Worm (Caenorhabditis elegans): ENCODE results near the gene T23B7.2.

T23B7.2 gene

DNA sequence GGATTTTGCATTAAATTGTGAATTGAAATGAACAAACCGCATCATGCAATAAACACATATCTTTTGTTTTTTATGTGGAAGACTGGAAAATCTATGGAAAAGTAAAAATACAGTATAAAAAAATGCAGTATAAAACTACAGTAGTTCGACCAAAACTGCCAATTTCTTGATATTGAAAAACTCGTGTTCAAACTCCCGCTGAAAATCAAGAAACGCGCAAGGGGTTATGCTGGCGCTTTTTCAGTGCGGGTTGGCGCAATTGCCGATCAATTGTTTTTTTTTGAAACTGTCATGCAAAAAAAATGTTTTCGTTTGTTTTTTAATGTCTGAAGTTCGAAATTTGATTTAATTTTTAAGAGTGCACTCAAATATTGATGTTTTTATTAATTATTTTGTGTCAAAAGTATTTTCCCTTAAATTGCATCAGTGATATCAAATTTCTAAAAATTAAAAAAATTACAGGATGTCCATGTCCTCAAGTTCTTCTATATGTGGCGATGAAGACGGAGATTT is 9.6 kb upstream of the T23B7.2 start, which contains the start of gene dnj-9 (continued):
- no peak for TF ChIP-seq F26F4.8 (GFP tag; conservative IDR thresholded peaks at IDR 0.05)
- peak; percentile 94 for TF ChIP-seq dmd-6 (GFP tag; IDR thresholded peaks at IDR 0.05)
- peak; percentile 52 to 72 for TF ChIP-seq hif-1 (tag; optimal IDR thresholded peaks at IDR 0.05)
- TF ChIP-seq Y75B8A.6 (GFP tag; IDR thresholded peaks at IDR 0.05) = no peak
- peak; percentile 89 for TF ChIP-seq nhr-48 (tag; optimal IDR thresholded peaks at IDR 0.05)
- TF ChIP-seq lin-1 (GFP tag; IDR thresholded peaks at IDR 0.05) = peak; percentile 89
- no peak for TF ChIP-seq R02D3.7 (tag; optimal IDR thresholded peaks at IDR 0.05)
- peak; percentile 65 for TF ChIP-seq zfp-2 (tag; optimal IDR thresholded peaks at IDR 0.05)
- TF ChIP-seq hmg-1.1 (GFP tag; IDR thresholded peaks at IDR 0.05) = peak; percentile 92
- peak; percentile 90 for TF ChIP-seq ceh-20 (GFP tag; IDR thresholded peaks at IDR 0.05)
- TF ChIP-seq saeg-2 (GFP tag; IDR thresholded peaks at IDR 0.05) = peak; percentile 91
- peak; percentile 38 to 85 for TF ChIP-seq daf-16 (GFP tag; optimal IDR thresholded peaks at IDR 0.05)
- peak; percentile 79 for TF ChIP-seq daf-16 (tag; optimal IDR thresholded peaks at IDR 0.05)
- peak; percentile 72 for TF ChIP-seq Y48G9A.11 (GFP tag; IDR thresholded peaks at IDR 0.05)
- peak; percentile 94 for TF ChIP-seq rbr-2 (tag; optimal IDR thresholded peaks at IDR 0.05)
- no peak for TF ChIP-seq ama-1 (optimal IDR thresholded peaks at IDR 0.05)
- TF ChIP-seq lir-3 (tag; optimal IDR thresholded peaks at IDR 0.05) = peak; percentile 18
- peak; percentile 82 for TF ChIP-seq ztf-7 (tag; optimal IDR thresholded peaks at IDR 0.05)
- TF ChIP-seq ZK337.2 (GFP tag; IDR thresholded peaks at IDR 0.05) = peak; percentile 56; the same call in 1 of the 2 replicates
- TF ChIP-seq nhr-11 (tag; optimal IDR thresholded peaks at IDR 0.05) = peak; percentile 84
- TF ChIP-seq nhr-41 (GFP tag; IDR thresholded peaks at IDR 0.05) = no peak
- TF ChIP-seq F44E2.7 (GFP tag; IDR thresholded peaks at IDR 0.05) = no peak
- peak; percentile 62 for TF ChIP-seq ceh-32 (tag; optimal IDR thresholded peaks at IDR 0.05; ENCODE audit: poor library complexity)
- TF ChIP-seq pqm-1 (tag; optimal IDR thresholded peaks at IDR 0.05) = no peak
- peak; percentile 92 for TF ChIP-seq duxl-1 (tag; optimal IDR thresholded peaks at IDR 0.05; ENCODE audit: poor library complexity)
- TF ChIP-seq mep-1 (tag; optimal IDR thresholded peaks at IDR 0.05) = peak; percentile 96
- TF ChIP-seq aly-2 (tag; optimal IDR thresholded peaks at IDR 0.05) = no peak
- peak; percentile 82 for TF ChIP-seq nhr-42 (GFP tag; IDR thresholded peaks at IDR 0.05)
- TF ChIP-seq mdl-1 (tag; optimal IDR thresholded peaks at IDR 0.05) = peak in 1 of 2 experiments; percentile 51
- no peak for TF ChIP-seq set-16 (GFP tag; IDR thresholded peaks at IDR 0.05)
- TF ChIP-seq skn-1 (tag; optimal IDR thresholded peaks at IDR 0.05) = no peak
- no peak for TF ChIP-seq gei-8 (GFP tag; optimal IDR thresholded peaks at IDR 0.05)
- no peak for TF ChIP-seq madf-5 (GFP tag; IDR thresholded peaks at IDR 0.05)

ce11 chrII:4849885-4850284 is 7.8 kb upstream of the T23B7.2 start, which contains the start of gene T23B7.3:
TSS of gene T23B7.3 (plus strand) at chrII:4850185.
- no peak for TF ChIP-seq spr-3 (GFP tag; optimal IDR thresholded peaks at IDR 0.05)
- TF ChIP-seq attf-4 (tag; optimal IDR thresholded peaks at IDR 0.05) = no peak
- no peak for TF ChIP-seq Y75B8A.6 (GFP tag; IDR thresholded peaks at IDR 0.05)
- no peak for TF ChIP-seq gei-8 (GFP tag; optimal IDR thresholded peaks at IDR 0.05)
- TF ChIP-seq zip-11 (GFP tag; IDR thresholded peaks at IDR 0.05) = no peak
- TF ChIP-seq lin-1 (GFP tag; IDR thresholded peaks at IDR 0.05) = no peak
- no peak for TF ChIP-seq dmd-8 (GFP tag; IDR thresholded peaks at IDR 0.05)
- no peak for TF ChIP-seq hmg-1.1 (GFP tag; IDR thresholded peaks at IDR 0.05)

DNA sequence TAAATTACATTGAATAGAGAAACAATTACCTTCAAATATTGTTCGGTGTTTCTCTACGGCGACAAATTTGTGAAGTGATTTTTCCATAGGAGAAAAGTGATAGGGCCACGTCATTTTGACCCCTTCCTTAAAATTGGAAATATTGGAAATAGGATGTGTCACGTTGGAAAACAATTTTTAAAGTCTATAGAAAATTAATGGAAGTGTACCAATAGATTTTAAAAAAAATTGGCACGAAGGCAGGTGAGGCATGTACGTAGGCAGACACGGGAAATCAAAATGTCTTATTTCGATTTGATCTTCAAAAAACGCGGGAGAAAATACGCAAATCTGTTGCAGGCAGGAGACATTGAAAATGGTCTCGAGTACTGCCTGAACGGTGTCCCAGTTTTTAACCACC is 4.4 kb downstream of the T23B7.2 start, which contains the start of gene C33F10.12:
TSS of gene C33F10.12 (minus strand) at position 101 of the 400 bp plus-strand sequence.
- TF ChIP-seq Y48G9A.11 (GFP tag; IDR thresholded peaks at IDR 0.05) (no peak), php-3 (GFP tag; IDR thresholded peaks at IDR 0.05) (no peak), daf-12 (tag; optimal IDR thresholded peaks at IDR 0.05) (no peak), lin-29 (GFP tag; IDR thresholded peaks at IDR 0.05) (no peak), fkh-10 (GFP tag; optimal IDR thresholded peaks at IDR 0.05) (no peak), nhr-102 (tag; optimal IDR thresholded peaks at IDR 0.05) (no peak), hif-1 (tag; optimal IDR thresholded peaks at IDR 0.05) (no peak)
